Fruit fly (Drosophila melanogaster): ENCODE measurements around the gene Sry-delta.
A peak's percentile ranks its signal among the peaks of the same experiment; 100 is the strongest.

The Sry-delta gene

DNA sequence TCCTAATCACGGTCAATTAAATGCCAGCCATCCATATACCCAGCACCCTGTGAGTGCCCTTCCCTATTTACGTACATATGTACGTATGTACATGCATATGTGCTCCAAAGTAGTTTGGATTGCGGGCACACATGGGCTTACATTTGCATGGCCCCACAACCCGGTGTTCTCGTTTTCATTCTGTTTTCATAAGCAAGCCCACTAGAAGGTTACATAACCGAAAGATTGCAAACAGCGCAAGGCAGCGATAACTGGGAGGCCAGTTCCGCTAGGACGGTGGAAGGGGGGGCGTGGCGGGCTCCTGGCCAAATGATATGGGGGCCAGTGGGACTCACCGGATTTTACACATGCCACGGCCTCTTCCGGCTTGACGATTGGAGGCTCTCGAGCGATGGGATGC lies 28.7 kb upstream of the Sry-delta start (continued):
- TF ChIP-seq her (GFP tag; optimal IDR thresholded peaks at IDR 0.05) (no peak), CG17802 (tag; optimal IDR thresholded peaks at IDR 0.05) (no peak), NK7.1 (GFP tag; optimal IDR thresholded peaks at IDR 0.05) (no peak), CG3995 (GFP tag; optimal IDR thresholded peaks at IDR 0.05) (no peak), sug (tag; optimal IDR thresholded peaks at IDR 0.05) (peak; percentile 31), CG6791 (GFP tag; IDR thresholded peaks at IDR 0.05; ENCODE audit: partially characterized antibody) (0 out of 3 replicates have a peak, but pooled peaks have one; percentile 8), Rfx (GFP tag; IDR thresholded peaks at IDR 0.05) (no peak), NfI (GFP tag; optimal IDR thresholded peaks at IDR 0.05) (no peak), Pdp1 (GFP tag; optimal IDR thresholded peaks at IDR 0.05) (peak in 1 of 2 experiments; percentile 91)

DNA sequence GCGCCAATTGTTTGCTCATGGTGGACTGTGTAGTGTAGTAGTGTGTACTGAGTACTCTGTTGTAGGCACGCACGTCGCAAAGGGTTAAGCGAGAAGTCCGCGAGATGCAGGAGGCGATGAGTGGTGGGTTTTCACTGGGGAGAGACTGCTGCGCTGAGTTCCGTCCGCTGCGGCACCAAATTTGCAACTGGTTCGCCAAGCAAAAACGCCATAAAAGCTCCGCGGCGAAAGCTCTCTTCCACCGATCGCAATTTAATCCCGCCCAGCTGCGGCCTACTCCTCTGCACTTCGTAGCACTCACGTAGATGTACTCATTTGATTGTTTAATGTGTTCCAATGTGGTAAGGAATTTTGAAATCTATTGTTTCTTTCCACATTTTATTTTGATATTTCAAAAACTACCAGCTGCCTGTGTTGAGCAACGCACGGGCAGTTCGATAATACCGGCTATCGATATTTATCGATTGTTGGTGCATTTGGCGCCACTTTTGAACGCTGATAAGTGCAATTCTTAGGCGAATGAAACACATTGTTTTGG lies 28.1 kb upstream of the Sry-delta start, which contains the start of gene CG7920:
CG7920 (minus strand) TSS at position 308 of the 538 bp plus-strand sequence.
- peak; percentile 71 for TF ChIP-seq HLH4C (GFP tag; IDR thresholded peaks at IDR 0.05; ENCODE audit: partially characterized antibody)
- peak; percentile 22 for TF ChIP-seq CG30403 (GFP tag; optimal IDR thresholded peaks at IDR 0.05)
- no peak for TF ChIP-seq mam (GFP tag; optimal IDR thresholded peaks at IDR 0.05)
- no peak for TF ChIP-seq sens-2 (GFP tag; IDR thresholded peaks at IDR 0.05)
- TF ChIP-seq CG1832 (GFP tag; optimal IDR thresholded peaks at IDR 0.05), result no peak
- no peak for TF ChIP-seq dan (GFP tag; IDR thresholded peaks at IDR 0.05)
- no peak for TF ChIP-seq Dbx (GFP tag; IDR thresholded peaks at IDR 0.05)
- TF ChIP-seq CG32532 (GFP tag; IDR thresholded peaks at IDR 0.05), result peak; percentile 41; the same call in 1 of the 2 replicates
- TF ChIP-seq CG6765 (GFP tag; optimal IDR thresholded peaks at IDR 0.05), result peak; percentile 72
- peak; percentile 98 for TF ChIP-seq CG15514 (GFP tag; optimal IDR thresholded peaks at IDR 0.05)
- no peak for TF ChIP-seq CG4730 (GFP tag; IDR thresholded peaks at IDR 0.05)
- TF ChIP-seq bcd (GFP tag; optimal IDR thresholded peaks at IDR 0.05), result no peak
- TF ChIP-seq unc-4 (GFP tag; IDR thresholded peaks at IDR 0.05; ENCODE audit: partially characterized antibody), result peak; percentile 83
- TF ChIP-seq Fer1 (GFP tag; optimal IDR thresholded peaks at IDR 0.05), result peak; percentile 71
- no peak for TF ChIP-seq Hr3 (GFP tag; optimal IDR thresholded peaks at IDR 0.05)
- peak; percentile 0 for TF ChIP-seq CG7987 (GFP tag; optimal IDR thresholded peaks at IDR 0.05)
- TF ChIP-seq Dek (tag; optimal IDR thresholded peaks at IDR 0.05), result peak; percentile 22
- TF ChIP-seq pzg (GFP tag; optimal IDR thresholded peaks at IDR 0.05), result peak; percentile 86
- no peak for TF ChIP-seq NK7.1 (GFP tag; optimal IDR thresholded peaks at IDR 0.05)
- TF ChIP-seq CG9817 (tag; optimal IDR thresholded peaks at IDR 0.05), result no peak
- TF ChIP-seq twi (tag; optimal IDR thresholded peaks at IDR 0.05), result no peak
- TF ChIP-seq CG8388 (GFP tag; optimal IDR thresholded peaks at IDR 0.05), result no peak
- TF ChIP-seq crc (GFP tag; optimal IDR thresholded peaks at IDR 0.05), result no peak
- peak; percentile 41 for TF ChIP-seq CrebB (tag; optimal IDR thresholded peaks at IDR 0.05)
- TF ChIP-seq Sin3A (optimal IDR thresholded peaks at IDR 0.05), result peak; percentile 71
- no peak for TF ChIP-seq sc (optimal IDR thresholded peaks at IDR 0.05)
- TF ChIP-seq sc (GFP tag; optimal IDR thresholded peaks at IDR 0.05), result no peak
- TF ChIP-seq abd-A (tag; optimal IDR thresholded peaks at IDR 0.05), result peak; percentile 37
- TF ChIP-seq CG2678 (tag; optimal IDR thresholded peaks at IDR 0.05), result peak; percentile 10
- no peak for TF ChIP-seq tio (GFP tag; optimal IDR thresholded peaks at IDR 0.05)
- TF ChIP-seq Drgx (GFP tag; IDR thresholded peaks at IDR 0.05), result peak; percentile 50; the same call in 1 of the 2 replicates
- no peak for TF ChIP-seq hkb (optimal IDR thresholded peaks at IDR 0.05)
- TF ChIP-seq hkb (GFP tag; IDR thresholded peaks at IDR 0.05), result peak; percentile 33
- TF ChIP-seq tap (tag; optimal IDR thresholded peaks at IDR 0.05), result peak; percentile 11
- no peak for TF ChIP-seq CG30431 (GFP tag; optimal IDR thresholded peaks at IDR 0.05)
- no peak for TF ChIP-seq pb (GFP tag; optimal IDR thresholded peaks at IDR 0.05)
- no peak for TF ChIP-seq ara (GFP tag; IDR thresholded peaks at IDR 0.05)
- TF ChIP-seq CG6272 (GFP tag; IDR thresholded peaks at IDR 0.05), result no peak
- peak; percentile 37 for TF ChIP-seq odd (GFP tag; optimal IDR thresholded peaks at IDR 0.05)
- peak; percentile 49 for TF ChIP-seq lab (GFP tag; optimal IDR thresholded peaks at IDR 0.05)
- TF ChIP-seq wdn (GFP tag; IDR thresholded peaks at IDR 0.05), result no peak
- no peak for TF ChIP-seq CG11696 (GFP tag; IDR thresholded peaks at IDR 0.05)
